Worm (Caenorhabditis elegans) whole organism, L2 larva: ENCODE data around the gene Y43F8B.2.

Experiments
- C34F6.9 ChIP-seq: fragments of 150-350 bp; optimal IDR thresholded peaks from 2 replicates; lab custom pipeline; 2014; ENCODE audit warnings: missing biosample characterization, missing genetic modification characterization
- F13H6.1 ChIP-seq: sonication (generic microtip); optimal IDR thresholded peaks from 2 replicates; lab custom pipeline; 2016; ENCODE audit warnings: missing genetic modification characterization, missing compliant biosample characterization
- R02D3.7 ChIP-seq: fragments of 150-350 bp; optimal IDR thresholded peaks from 2 replicates; lab custom pipeline; 2014; ENCODE audit warnings: missing biosample characterization, missing genetic modification characterization
- Y55F3AM.14 ChIP-seq: fragments of 200-800 bp; sonication (Bioruptor generic); optimal IDR thresholded peaks from 2 replicates; lab custom pipeline; 2018; ENCODE audit warnings: mild to moderate bottlenecking, missing genetic modification characterization, missing compliant biosample characterization
- ZK546.5 ChIP-seq: sonication (generic microtip); optimal IDR thresholded peaks from 2 replicates; lab custom pipeline; 2017; ENCODE audit warnings: missing biosample characterization, missing genetic modification characterization
- ama-1 ChIP-seq: fragments of 150-350 bp; optimal IDR thresholded peaks from 2 replicates; lab custom pipeline; 2018; ENCODE audit warnings: inconsistent platforms
- ceh-82 ChIP-seq: fragments of 150-350 bp; optimal IDR thresholded peaks from 2 replicates; lab custom pipeline; 2014; ENCODE audit warnings: missing biosample characterization, missing genetic modification characterization
- dmd-4 ChIP-seq: sonication (generic microtip); optimal IDR thresholded peaks from 2 replicates; lab custom pipeline; 2017; ENCODE audit warnings: missing biosample characterization, missing genetic modification characterization
- egl-27 ChIP-seq: sonication (generic microtip); optimal IDR thresholded peaks from 3 replicates; lab custom pipeline; 2017; ENCODE audit warnings: missing biosample characterization, missing genetic modification reagents, missing genetic modification characterization
- elt-1 ChIP-seq: fragments of 150-350 bp; optimal IDR thresholded peaks from 2 replicates; lab custom pipeline; 2014; ENCODE audit warnings: missing biosample characterization, missing genetic modification characterization
- elt-3 ChIP-seq: sonication (generic microtip); optimal IDR thresholded peaks from 2 replicates; lab custom pipeline; 2017; ENCODE audit warnings: missing biosample characterization, missing genetic modification characterization
- fos-1 ChIP-seq: fragments of 150-350 bp; optimal IDR thresholded peaks from 2 replicates; lab custom pipeline; 2014; ENCODE audit warnings: missing biosample characterization, missing genetic modification characterization
- gmeb-1 ChIP-seq: fragments of 150-350 bp; optimal IDR thresholded peaks from 2 replicates; lab custom pipeline; 2014; ENCODE audit warnings: missing biosample characterization, missing genetic modification characterization
- lin-13 ChIP-seq: fragments of 150-350 bp; optimal IDR thresholded peaks from 2 replicates; lab custom pipeline; 2014; ENCODE audit warnings: missing biosample characterization, missing genetic modification reagents, missing genetic modification characterization
- lin-39 ChIP-seq: fragments of 150-350 bp; optimal IDR thresholded peaks from 2 replicates; lab custom pipeline; 2014; ENCODE audit warnings: missing biosample characterization, missing genetic modification reagents, missing genetic modification characterization
- mbf-1 ChIP-seq: sonication (generic microtip); optimal IDR thresholded peaks from 2 replicates; lab custom pipeline; 2017; ENCODE audit warnings: missing biosample characterization, missing genetic modification characterization
- mdl-1 ChIP-seq, 2 experiments: fragments of 150-350 bp in 1 of 2; sonication (generic microtip) in 1 of 2; optimal IDR thresholded peaks; 2 replicates each; lab custom pipeline; 2017; ENCODE audit warnings: missing biosample characterization in 2 of 2, missing genetic modification characterization in 2 of 2
- nhr-10 ChIP-seq: sonication (generic microtip); optimal IDR thresholded peaks from 2 replicates; lab custom pipeline; 2017; ENCODE audit warnings: missing biosample characterization, missing genetic modification characterization
- nhr-11 ChIP-seq: fragments of 150-350 bp; optimal IDR thresholded peaks from 2 replicates; lab custom pipeline; 2014; ENCODE audit warnings: missing biosample characterization, missing genetic modification characterization
- nhr-129 ChIP-seq: fragments of 150-350 bp; optimal IDR thresholded peaks from 2 replicates; lab custom pipeline; 2014; ENCODE audit warnings: missing biosample characterization, missing genetic modification characterization
- nhr-21 ChIP-seq: fragments of 150-350 bp; optimal IDR thresholded peaks from 2 replicates; lab custom pipeline; 2014; ENCODE audit warnings: missing biosample characterization, missing genetic modification characterization
- nhr-23 ChIP-seq: fragments of 150-350 bp; optimal IDR thresholded peaks from 2 replicates; lab custom pipeline; 2014; ENCODE audit warnings: missing biosample characterization, missing genetic modification reagents, missing genetic modification characterization
- nhr-237 ChIP-seq: fragments of 150-350 bp; optimal IDR thresholded peaks from 2 replicates; lab custom pipeline; 2014; ENCODE audit warnings: missing biosample characterization, missing genetic modification characterization
- nhr-77 ChIP-seq: fragments of 150-350 bp; optimal IDR thresholded peaks from 2 replicates; lab custom pipeline; 2014; ENCODE audit warnings: missing biosample characterization, missing genetic modification characterization
- peb-1 ChIP-seq: fragments of 150-350 bp; optimal IDR thresholded peaks from 2 replicates; lab custom pipeline; 2014; ENCODE audit warnings: missing biosample characterization, missing genetic modification characterization
- skn-1 ChIP-seq: sonication (generic microtip); optimal IDR thresholded peaks from 2 replicates; lab custom pipeline; 2017; ENCODE audit warnings: missing biosample characterization, missing genetic modification characterization
- sma-3 ChIP-seq: sonication (generic microtip); optimal IDR thresholded peaks from 2 replicates; lab custom pipeline; 2016; ENCODE audit warnings: missing genetic modification reagents, missing genetic modification characterization, missing compliant biosample characterization
- unc-62 ChIP-seq: fragments of 150-350 bp; optimal IDR thresholded peaks from 2 replicates; lab custom pipeline; 2014; ENCODE audit warnings: missing biosample characterization, missing genetic modification reagents, missing genetic modification characterization
- ztf-1 ChIP-seq: fragments of 200-800 bp; sonication (Bioruptor generic); conservative IDR thresholded peaks from 2 replicates; pipeline ENCODE4 v1.3.6; 2022; ENCODE audit warnings: missing genetic modification characterization, missing compliant biosample characterization
- ztf-11 ChIP-seq: sonication (generic microtip); optimal IDR thresholded peaks from 2 replicates; lab custom pipeline; 2017; ENCODE audit warnings: missing biosample characterization, missing genetic modification characterization
- ztf-4 ChIP-seq: fragments of 150-350 bp; optimal IDR thresholded peaks from 2 replicates; lab custom pipeline; 2014; ENCODE audit warnings: missing biosample characterization, missing genetic modification characterization

Gene Y43F8B.2

DNA sequence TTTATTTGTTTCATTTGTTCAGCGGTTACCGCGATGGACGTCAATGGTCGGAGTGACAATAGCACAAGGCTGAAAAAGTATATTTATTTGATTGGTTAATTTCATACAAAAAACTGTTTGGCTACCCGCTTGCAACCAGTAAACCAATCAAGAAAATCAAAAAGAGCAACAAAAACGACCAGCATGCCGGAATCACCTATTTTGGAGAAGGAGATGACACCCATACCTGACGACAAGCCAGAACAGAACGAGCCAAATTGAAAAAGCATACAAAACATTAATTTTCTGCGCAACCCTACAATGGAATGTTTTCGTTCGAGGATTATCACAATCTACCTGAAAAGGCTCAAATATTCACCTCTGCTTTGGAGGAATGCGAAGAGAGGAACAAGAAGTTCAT, 42.4 kb downstream of the Y43F8B.2 start, which contains the start of gene Y43F8B.7:
Gene Y43F8B.7, plus strand, starts transcription at position 301 of the 400 bp plus-strand sequence.
- TF ChIP-seq C34F6.9 (tag; lab: Kevin White, UChicago) = no peak
- no peak for TF ChIP-seq ama-1 (lab: Kevin White, UChicago)
- no peak for TF ChIP-seq nhr-11 (tag; lab: Kevin White, UChicago)
- no peak for TF ChIP-seq lin-13 (GFP tag; lab: Kevin White, UChicago)
- TF ChIP-seq, all 48 proteins: peak for 0

DNA sequence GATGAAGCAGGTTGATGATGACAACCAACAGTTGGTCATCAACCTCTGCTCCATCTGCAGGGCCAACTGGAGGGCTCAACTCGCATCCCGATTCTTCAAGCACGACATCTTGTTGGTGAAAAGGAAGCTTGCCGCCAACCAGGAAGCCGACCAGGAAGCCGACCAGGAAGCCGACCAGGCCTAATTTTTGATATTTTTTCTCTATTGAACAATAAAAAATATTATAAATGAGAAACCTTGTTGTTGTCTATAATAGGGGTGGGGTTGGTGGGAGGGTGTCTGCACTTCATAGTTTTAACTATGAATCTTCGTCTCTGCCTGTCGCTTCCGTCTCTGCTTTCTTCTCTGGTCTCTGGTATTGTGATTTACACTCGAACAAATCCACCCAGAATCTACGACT, 47.2 kb downstream of the Y43F8B.2 start, which contains the start of gene Y43F8B.18:
Gene Y43F8B.18, plus strand, starts transcription at position 301 of the 400 bp plus-strand sequence.
- TF ChIP-seq ztf-1 (GFP tag; lab: Robert Waterston, UW) (no peak), fos-1 (tag; lab: Kevin White, UChicago) (no peak), nhr-21 (tag; lab: Kevin White, UChicago) (no peak), mdl-1 (tag; optimal IDR thresholded peaks at IDR 0.05; lab: Kevin White, UChicago) (no peak), unc-62 (GFP tag; lab: Kevin White, UChicago) (no peak), elt-1 (tag; lab: Kevin White, UChicago) (no peak), lin-39 (tag; lab: Kevin White, UChicago) (no peak), ztf-4 (tag; lab: Kevin White, UChicago) (no peak), gmeb-1 (tag; lab: Kevin White, UChicago) (no peak), mbf-1 (tag; lab: Kevin White, UChicago) (no peak), R02D3.7 (tag; lab: Kevin White, UChicago) (no peak), nhr-237 (tag; lab: Kevin White, UChicago) (no peak), nhr-23 (tag; lab: Kevin White, UChicago) (no peak), egl-27 (tag; lab: Kevin White, UChicago) (no peak), nhr-10 (tag; lab: Kevin White, UChicago) (no peak), nhr-77 (tag; lab: Kevin White, UChicago) (no peak), peb-1 (tag; lab: Kevin White, UChicago) (no peak)

DNA sequence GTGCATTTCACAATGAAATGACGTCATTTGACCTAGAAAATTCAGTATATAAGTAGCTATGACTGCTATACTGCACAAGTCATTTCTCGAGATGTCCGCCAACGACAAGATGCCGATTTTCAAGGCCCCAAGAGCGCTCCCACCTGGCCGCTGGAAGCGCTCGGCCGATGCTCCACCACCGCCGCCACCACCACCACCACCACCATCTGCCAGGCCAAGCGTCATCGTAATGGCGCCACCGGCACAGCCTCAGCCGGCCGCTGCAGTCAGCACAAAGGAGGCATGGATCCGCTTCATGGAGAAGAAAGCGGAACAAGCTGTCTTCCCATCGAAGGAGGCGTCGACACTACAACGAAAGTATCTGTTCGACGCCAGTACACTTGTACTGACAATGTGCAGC, 47.6 kb downstream of the Y43F8B.2 start, which contains the start of gene Y43F8B.28:
Gene Y43F8B.28, plus strand, starts transcription at position 59 of the 400 bp plus-strand sequence.
- TF ChIP-seq F13H6.1 (tag; lab: Kevin White, UChicago) (no peak), ceh-82 (tag; lab: Kevin White, UChicago) (no peak), ZK546.5 (tag; lab: Kevin White, UChicago) (no peak)

DNA sequence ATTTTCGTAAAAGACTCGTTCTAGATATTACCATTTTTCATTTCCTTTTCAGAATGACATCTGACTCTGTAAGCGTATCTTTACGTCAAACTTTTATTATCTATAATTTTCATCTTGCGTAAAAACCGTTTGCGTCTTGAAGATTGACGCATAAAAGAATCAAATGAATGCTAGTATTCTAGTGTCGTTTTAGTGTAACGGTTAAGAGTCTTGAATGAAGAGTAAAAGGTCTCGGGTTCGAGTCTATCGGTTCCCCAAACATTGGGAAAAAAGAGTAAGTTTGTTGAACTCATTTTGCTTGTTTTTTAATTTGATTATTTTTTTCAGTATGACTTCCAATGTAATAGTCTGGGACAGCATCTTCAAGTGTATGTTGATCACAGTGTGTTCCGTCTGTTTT, 48.4 kb downstream of the Y43F8B.2 start, which contains the start of gene Y43F8B.17:
Gene Y43F8B.17, plus strand, starts transcription at position 215 of the 400 bp plus-strand sequence.
- TF ChIP-seq nhr-10 (tag; lab: Kevin White, UChicago) (no peak), nhr-129 (tag; lab: Kevin White, UChicago) (no peak), ceh-82 (tag; lab: Kevin White, UChicago) (no peak), mbf-1 (tag; lab: Kevin White, UChicago) (no peak), lin-13 (GFP tag; lab: Kevin White, UChicago) (no peak)
- TF ChIP-seq, all 48 proteins: peak for 0

DNA sequence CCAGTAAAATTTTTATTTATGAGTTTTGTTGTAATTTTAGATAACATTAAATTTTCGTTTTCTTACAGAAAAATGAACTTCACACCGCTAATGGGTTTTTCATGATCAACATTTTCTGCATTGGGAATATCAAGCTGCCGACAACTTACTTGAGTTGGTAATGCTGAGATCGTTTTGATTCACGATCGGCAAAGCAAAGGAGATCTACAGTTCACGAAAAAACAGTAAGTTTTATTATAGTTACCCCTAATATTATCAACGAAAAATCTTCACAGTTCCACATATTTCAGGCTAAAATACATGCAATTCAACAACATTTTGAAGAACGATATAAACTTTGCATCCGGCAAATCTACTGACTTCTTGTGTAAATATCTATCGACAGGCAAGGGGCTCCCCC, 50.4 kb downstream of the Y43F8B.2 start, which contains the start of gene Y43F8B.22:
Gene Y43F8B.22, plus strand, starts transcription at position 301 of the 400 bp plus-strand sequence.
- TF ChIP-seq C34F6.9 (tag; lab: Kevin White, UChicago) (no peak), nhr-77 (tag; lab: Kevin White, UChicago) (no peak), ZK546.5 (tag; lab: Kevin White, UChicago) (no peak), skn-1 (no peak), ztf-1 (GFP tag; lab: Robert Waterston, UW) (no peak), elt-3 (tag; lab: Kevin White, UChicago) (no peak), nhr-11 (tag; lab: Kevin White, UChicago) (no peak), dmd-4 (tag; lab: Kevin White, UChicago) (no peak), elt-1 (tag; lab: Kevin White, UChicago) (no peak), sma-3 (GFP tag; lab: Kevin White, UChicago) (no peak), nhr-129 (tag; lab: Kevin White, UChicago) (no peak), Y55F3AM.14 (no peak), ztf-11 (tag; lab: Kevin White, UChicago) (no peak), mbf-1 (tag; lab: Kevin White, UChicago) (no peak), R02D3.7 (tag; lab: Kevin White, UChicago) (no peak), ztf-4 (tag; lab: Kevin White, UChicago) (no peak), fos-1 (tag; lab: Kevin White, UChicago) (no peak), nhr-10 (tag; lab: Kevin White, UChicago) (no peak)
